Worm (Caenorhabditis elegans) whole organism, L2 larva: ENCODE results near the gene mmab-1.

Experiments
- C34F6.9 ChIP-seq: fragments of 150-350 bp; optimal IDR thresholded peaks from 2 replicates; lab custom pipeline; 2014; ENCODE audit warnings: missing biosample characterization, missing genetic modification characterization
- R02D3.7 ChIP-seq: fragments of 150-350 bp; optimal IDR thresholded peaks from 2 replicates; lab custom pipeline; 2014; ENCODE audit warnings: missing biosample characterization, missing genetic modification characterization
- ZK546.5 ChIP-seq: sonication (generic microtip); optimal IDR thresholded peaks from 2 replicates; lab custom pipeline; 2017; ENCODE audit warnings: missing biosample characterization, missing genetic modification characterization
- aly-2 ChIP-seq: fragments of 150-350 bp; optimal IDR thresholded peaks from 2 replicates; lab custom pipeline; 2014; ENCODE audit warnings: missing biosample characterization, missing genetic modification characterization
- ama-1 ChIP-seq: fragments of 150-350 bp; optimal IDR thresholded peaks from 2 replicates; lab custom pipeline; 2018; ENCODE audit warnings: inconsistent platforms
- ceh-16 ChIP-seq: fragments of 150-350 bp; optimal IDR thresholded peaks from 2 replicates; lab custom pipeline; 2014; ENCODE audit warnings: missing biosample characterization, missing genetic modification characterization
- lin-39 ChIP-seq: fragments of 150-350 bp; optimal IDR thresholded peaks from 2 replicates; lab custom pipeline; 2014; ENCODE audit warnings: missing biosample characterization, missing genetic modification reagents, missing genetic modification characterization
- nhr-237 ChIP-seq: fragments of 150-350 bp; optimal IDR thresholded peaks from 2 replicates; lab custom pipeline; 2014; ENCODE audit warnings: missing biosample characterization, missing genetic modification characterization
- skn-1 ChIP-seq: sonication (generic microtip); optimal IDR thresholded peaks from 2 replicates; lab custom pipeline; 2017; ENCODE audit warnings: missing biosample characterization, missing genetic modification characterization
- unc-39 ChIP-seq: fragments of 150-350 bp; optimal IDR thresholded peaks from 2 replicates; lab custom pipeline; 2014; ENCODE audit warnings: missing biosample characterization, missing genetic modification characterization

DNA sequence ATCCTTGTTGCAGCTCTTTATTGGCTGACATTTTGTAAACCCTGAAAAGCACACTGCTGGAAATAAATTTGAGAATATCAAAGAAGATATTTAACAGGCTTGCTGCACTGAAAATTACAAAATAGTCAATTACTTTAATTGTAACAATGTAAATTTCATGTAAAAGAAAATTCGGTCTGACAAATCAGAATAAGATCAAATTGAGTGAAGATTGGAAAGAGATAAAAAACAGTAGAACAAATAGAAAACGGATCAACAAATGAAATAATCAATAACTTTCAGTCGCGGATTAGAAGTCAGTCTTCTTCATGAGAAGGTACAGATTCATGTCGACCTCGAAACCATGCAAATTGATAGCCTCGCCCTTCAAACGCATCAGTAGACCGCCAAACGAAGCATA is 4.8 kb downstream of the mmab-1 start, which contains the start of gene rars-1:
- TF ChIP-seq aly-2 (tag; lab: Kevin White, UChicago) (no peak), ZK546.5 (tag; lab: Kevin White, UChicago) (no peak), ama-1 (lab: Kevin White, UChicago) (no peak), ceh-16 (tag; lab: Kevin White, UChicago) (no peak), unc-39 (tag; lab: Kevin White, UChicago) (no peak), nhr-237 (tag; lab: Kevin White, UChicago) (no peak), skn-1 (tag; lab: Kevin White, UChicago) (no peak), lin-39 (no peak), C34F6.9 (tag; lab: Kevin White, UChicago) (no peak), R02D3.7 (no peak)
